Fruit fly (Drosophila melanogaster) whole organism, prepupa: Measurements from ENCODE around the gene CG9135.

Experiments
- CG4318 ChIP-seq: fragments of 200-800 bp; sonication (Bioruptor generic); optimal IDR thresholded peaks from 3 replicates; lab custom pipeline; 2017; ENCODE audit warnings: missing biosample characterization, mild to moderate bottlenecking, missing genetic modification characterization
- CG6854 ChIP-seq: fragments of 200-800 bp; sonication (Bioruptor generic); optimal IDR thresholded peaks from 2 replicates; lab custom pipeline; 2017; ENCODE audit warnings: missing biosample characterization, mild to moderate bottlenecking, missing genetic modification characterization
- Ets96B ChIP-seq: fragments of 200-800 bp; optimal IDR thresholded peaks from 2 replicates; lab custom pipeline; 2019; ENCODE audit warnings: missing biosample characterization, mild to moderate bottlenecking, missing genetic modification characterization, moderate library complexity
- Hr39 ChIP-seq: fragments of 200-800 bp; sonication (Bioruptor generic); optimal IDR thresholded peaks from 2 replicates; lab custom pipeline; 2016; ENCODE audit warnings: missing biosample characterization, missing genetic modification characterization
- Lpt ChIP-seq: fragments of 200-800 bp; sonication (Bioruptor generic); optimal IDR thresholded peaks from 3 replicates; lab custom pipeline; 2016; ENCODE audit warnings: missing biosample characterization, missing genetic modification characterization
- Smox ChIP-seq: fragments of 200-800 bp; sonication (Bioruptor generic); optimal IDR thresholded peaks from 3 replicates; lab custom pipeline; 2016; ENCODE audit warnings: missing biosample characterization, missing genetic modification characterization
- vri ChIP-seq: fragments of 200-800 bp; sonication (Bioruptor generic); optimal IDR thresholded peaks from 3 replicates; lab custom pipeline; 2016; ENCODE audit warnings: missing biosample characterization, mild to moderate bottlenecking, missing genetic modification characterization

DNA sequence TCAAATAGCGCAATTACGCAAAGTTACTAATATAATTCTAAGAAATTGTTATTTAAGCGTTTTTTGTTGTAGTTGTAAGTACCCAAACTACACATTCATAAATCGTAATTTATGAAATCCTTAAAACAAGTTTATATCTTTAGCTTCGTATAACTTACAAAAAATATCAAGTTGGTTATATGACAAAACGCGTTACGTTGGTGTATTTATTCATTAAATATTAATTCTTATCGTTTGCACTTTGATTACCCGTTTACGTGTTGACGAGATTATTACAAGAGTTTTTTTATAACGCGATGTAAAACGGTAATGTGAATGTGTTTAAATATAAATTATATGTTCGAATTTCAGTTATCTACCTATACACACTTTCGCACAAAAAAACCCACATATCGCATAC, 27.0 kb downstream of the CG9135 start:
- TF ChIP-seq Hr39 (GFP tag; lab: Kevin White, UChicago) (no peak), Smox (GFP tag; lab: Kevin White, UChicago) (no peak), CG4318 (GFP tag; lab: Kevin White, UChicago) (no peak), Lpt (GFP tag; lab: Kevin White, UChicago) (no peak), CG6854 (GFP tag; lab: Kevin White, UChicago) (no peak), Ets96B (tag; lab: Kevin White, UChicago) (no peak), vri (no peak)
